Worm (Caenorhabditis elegans) whole organism, L4/young adult: ENCODE measurements around the gene C10A4.13.

ENCODE experiments used
- W03F9.2 ChIP-seq: fragments of 150-350 bp; optimal IDR thresholded peaks from 2 replicates; lab custom pipeline; 2014; ENCODE audit warnings: missing biosample characterization, missing genetic modification characterization
- dao-5 ChIP-seq: sonication (generic microtip); optimal IDR thresholded peaks from 2 replicates; lab custom pipeline; 2016; ENCODE audit warnings: missing genotype, missing genetic modification characterization, moderate library complexity, missing compliant biosample characterization
- him-1 ChIP-seq: sonication (generic microtip); optimal IDR thresholded peaks from 2 replicates; lab custom pipeline; 2016; ENCODE audit warnings: missing genotype, missing genetic modification reagents, missing genetic modification characterization, missing compliant biosample characterization

ce11 chrX:7376941-7377340 lies 20.9 kb downstream of the C10A4.13 start, which contains the start of gene npr-8:
- TF ChIP-seq W03F9.2 (no peak), him-1 (no peak), dao-5 (tag; lab: Kevin White, UChicago) (no peak)
